Worm (Caenorhabditis elegans) whole organism, L4 larva: ENCODE results near the gene glrx-3.

ENCODE experiments used
- aha-1 ChIP-seq: fragments of 150-350 bp; peaks from one replicate; lab custom pipeline; 2014; ENCODE audit warnings: missing biosample characterization, missing genetic modification characterization

glrx-3 gene

DNA sequence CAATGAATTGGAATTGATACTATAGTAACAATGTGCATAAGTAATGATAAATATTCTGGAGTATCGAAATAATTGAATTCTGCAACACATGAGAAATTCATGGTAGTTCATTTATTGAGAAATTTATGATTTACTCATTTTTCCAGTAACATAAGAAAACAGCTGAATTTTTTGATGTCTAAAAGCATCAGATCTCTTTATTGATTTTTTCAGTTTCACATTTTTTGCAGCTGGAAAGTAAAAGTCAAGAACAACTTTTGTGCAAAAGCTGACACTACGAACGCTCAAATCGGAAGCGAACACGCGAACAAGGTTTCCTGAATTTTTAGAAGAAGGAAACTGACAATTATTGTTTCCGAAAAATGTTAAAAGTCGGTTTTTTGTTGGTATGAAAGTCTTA is 51.0 kb downstream of the glrx-3 start, which contains the start of gene srh-193:
TSS of gene srh-193 (minus strand) at position 101 of the 400 bp plus-strand sequence.
- TF ChIP-seq aha-1 (tag; lab: Kevin White, UChicago) = peak; percentile 0
